Worm (Caenorhabditis elegans) whole organism, L4 larva: ENCODE measurements around the gene nfm-1.

Experiments
- F26F4.8 ChIP-seq: fragments of 200-800 bp; sonication (Bioruptor generic); conservative IDR thresholded peaks from 2 replicates; pipeline ENCODE4 v1.3.6; 2022; ENCODE audit warnings: missing genetic modification characterization, missing compliant biosample characterization
- F37D6.2 ChIP-seq: sonication (generic microtip); optimal IDR thresholded peaks from 2 replicates; lab custom pipeline; 2016; ENCODE audit warnings: mild to moderate bottlenecking, missing genetic modification characterization, missing compliant biosample characterization
- aha-1 ChIP-seq: fragments of 150-350 bp; peaks from one replicate; lab custom pipeline; 2014; ENCODE audit warnings: missing biosample characterization, missing genetic modification characterization
- attf-4 ChIP-seq: sonication (generic microtip); optimal IDR thresholded peaks from 3 replicates; lab custom pipeline; 2017; ENCODE audit warnings: missing biosample characterization, missing genetic modification characterization
- ceh-20 ChIP-seq: fragments of 200-800 bp; sonication (Bioruptor generic); IDR thresholded peaks from 2 replicates; pipeline ENCODE4 v1.3.6; 2022; ENCODE audit warnings: missing genetic modification reagents, missing genetic modification characterization, missing compliant biosample characterization
- ceh-28 ChIP-seq: fragments of 150-350 bp; optimal IDR thresholded peaks from 2 replicates; lab custom pipeline; 2014; ENCODE audit warnings: missing biosample characterization, missing genetic modification reagents, missing genetic modification characterization
- ceh-32 ChIP-seq: sonication (generic microtip); optimal IDR thresholded peaks from 2 replicates; lab custom pipeline; 2016; ENCODE audit warnings: mild to moderate bottlenecking, missing genetic modification characterization, missing compliant biosample characterization; ENCODE audit not compliant: poor library complexity
- ceh-62 ChIP-seq: sonication (generic microtip); optimal IDR thresholded peaks from 2 replicates; lab custom pipeline; 2017; ENCODE audit warnings: missing biosample characterization, missing genetic modification characterization
- ces-1 ChIP-seq: fragments of 150-350 bp; sonication (generic microtip); optimal IDR thresholded peaks from 4 replicates; lab custom pipeline; 2014; ENCODE audit warnings: missing biosample characterization, missing genetic modification reagents, missing genetic modification characterization
- ctbp-1 ChIP-seq: fragments of 200-800 bp; sonication (Bioruptor generic); IDR thresholded peaks from 2 replicates; pipeline ENCODE4 v1.3.6; 2022; ENCODE audit warnings: missing genetic modification reagents, missing genetic modification characterization, missing compliant biosample characterization
- dmd-6 ChIP-seq: fragments of 200-800 bp; sonication (Bioruptor generic); IDR thresholded peaks from 2 replicates; pipeline ENCODE4 v1.3.6; 2022; ENCODE audit warnings: missing genetic modification reagents, missing genetic modification characterization, missing compliant biosample characterization
- dmd-9 ChIP-seq: fragments of 200-800 bp; sonication (Bioruptor generic); IDR thresholded peaks from 2 replicates; pipeline ENCODE4 v1.3.6; 2022; ENCODE audit warnings: missing genetic modification reagents, missing genetic modification characterization, missing compliant biosample characterization
- dpl-1 ChIP-seq: fragments of 150-350 bp; optimal IDR thresholded peaks from 2 replicates; lab custom pipeline; 2014; ENCODE audit warnings: missing biosample characterization, missing genetic modification reagents, missing genetic modification characterization
- egl-43 ChIP-seq: fragments of 200-800 bp; sonication (Bioruptor generic); IDR thresholded peaks from 2 replicates; pipeline ENCODE4 v1.3.6; 2022; ENCODE audit warnings: missing genetic modification reagents, missing genetic modification characterization, missing compliant biosample characterization
- fkh-10 ChIP-seq: fragments of 150-350 bp; optimal IDR thresholded peaks from 2 replicates; lab custom pipeline; 2014; ENCODE audit warnings: missing biosample characterization, missing genetic modification reagents, missing genetic modification characterization
- hif-1 ChIP-seq, 2 experiments: sonication (generic microtip); optimal IDR thresholded peaks; 2 replicates each; lab custom pipeline; 2016 to 2017; ENCODE audit warnings: missing compliant biosample characterization in 2 of 2, missing genetic modification characterization in 2 of 2, missing genetic modification reagents in 2 of 2, missing genotype in 2 of 2, mild to moderate bottlenecking in 1 of 2
- hlh-11 ChIP-seq: fragments of 200-800 bp; sonication (Bioruptor generic); optimal IDR thresholded peaks from 2 replicates; lab custom pipeline; 2018; ENCODE audit warnings: mild to moderate bottlenecking, missing genetic modification characterization, missing compliant biosample characterization
- hlh-30 ChIP-seq: sonication (generic microtip); optimal IDR thresholded peaks from 2 replicates; lab custom pipeline; 2017; ENCODE audit warnings: antibody characterized with exemption, mild to moderate bottlenecking, missing genetic modification characterization, missing compliant biosample characterization; ENCODE audit not compliant: insufficient read depth
- hmg-1.1 ChIP-seq: fragments of 200-800 bp; sonication (Bioruptor generic); IDR thresholded peaks from 2 replicates; pipeline ENCODE4 v1.3.6; 2022; ENCODE audit warnings: missing genetic modification reagents, missing genetic modification characterization, missing compliant biosample characterization
- lin-13 ChIP-seq: fragments of 150-350 bp; optimal IDR thresholded peaks from 2 replicates; lab custom pipeline; 2014; ENCODE audit warnings: missing biosample characterization, missing genetic modification reagents, missing genetic modification characterization
- lin-38 ChIP-seq: fragments of 200-800 bp; sonication (Bioruptor generic); IDR thresholded peaks from 2 replicates; pipeline ENCODE4 v1.3.6; 2022; ENCODE audit warnings: missing genetic modification reagents, missing genetic modification characterization, missing compliant biosample characterization
- lin-39 ChIP-seq: fragments of 150-350 bp; optimal IDR thresholded peaks from 2 replicates; lab custom pipeline; 2014; ENCODE audit warnings: missing biosample characterization, missing genetic modification reagents, missing genetic modification characterization
- lir-3 ChIP-seq: sonication (generic microtip); optimal IDR thresholded peaks from 2 replicates; lab custom pipeline; 2016; ENCODE audit warnings: mild to moderate bottlenecking, missing genetic modification characterization, missing compliant biosample characterization
- lsy-2 ChIP-seq, 2 experiments: fragments of 150-350 bp in 1 of 2; sonication (generic microtip) in 1 of 2; optimal IDR thresholded peaks; 2 replicates each; lab custom pipeline; 2014 to 2017; ENCODE audit warnings: missing biosample characterization in 2 of 2, missing genetic modification characterization in 2 of 2
- mdl-1 ChIP-seq, 2 experiments: fragments of 150-350 bp in 1 of 2; sonication (generic microtip) in 1 of 2; optimal IDR thresholded peaks; 2 replicates each; lab custom pipeline; 2014 to 2017; ENCODE audit warnings: missing biosample characterization in 2 of 2, missing genetic modification characterization in 2 of 2
- mep-1 ChIP-seq: fragments of 150-350 bp; sonication (generic microtip); optimal IDR thresholded peaks from 3 replicates; lab custom pipeline; 2014; ENCODE audit warnings: missing biosample characterization, missing genetic modification characterization
- mes-2 ChIP-seq: sonication (generic microtip); optimal IDR thresholded peaks from 2 replicates; lab custom pipeline; 2016; ENCODE audit warnings: missing genotype, mild to moderate bottlenecking, missing genetic modification characterization, missing compliant biosample characterization; ENCODE audit not compliant: poor library complexity, severe bottlenecking
- mxl-2 ChIP-seq: fragments of 200-800 bp; sonication (Bioruptor generic); conservative IDR thresholded peaks from 2 replicates; pipeline ENCODE4 v1.3.6; 2022; ENCODE audit warnings: missing genetic modification reagents, missing genetic modification characterization, missing compliant biosample characterization
- mxl-3 ChIP-seq: fragments of 200-800 bp; sonication (Bioruptor generic); optimal IDR thresholded peaks from 2 replicates; lab custom pipeline; 2018; ENCODE audit warnings: mild to moderate bottlenecking, missing genetic modification characterization, missing compliant biosample characterization
- nhr-25 ChIP-seq: sonication (generic microtip); optimal IDR thresholded peaks from 2 replicates; lab custom pipeline; 2017; ENCODE audit warnings: missing genetic modification characterization, mild to moderate bottlenecking, missing compliant biosample characterization, antibody characterized with exemption, moderate library complexity, borderline replicate concordance; ENCODE audit not compliant: insufficient read depth
- nhr-48 ChIP-seq: sonication (generic microtip); optimal IDR thresholded peaks from 2 replicates; lab custom pipeline; 2016; ENCODE audit warnings: mild to moderate bottlenecking, missing genetic modification characterization, missing compliant biosample characterization
- nhr-6 ChIP-seq: fragments of 150-350 bp; optimal IDR thresholded peaks from 2 replicates; lab custom pipeline; 2014; ENCODE audit warnings: missing biosample characterization, missing genetic modification characterization
- pha-4 ChIP-seq, 2 experiments: fragments of 150-350 bp in 1 of 2; fragments of 200-800 bp in 1 of 2; sonication (Bioruptor generic) in 1 of 2; IDR thresholded peaks in 1 of 2; optimal IDR thresholded peaks in 1 of 2; 2 replicates each; pipeline versions ENCODE4 v1.3.6 to Lab custom; 2014 to 2022; ENCODE audit warnings: missing genetic modification characterization in 2 of 2, missing genetic modification reagents in 2 of 2, missing biosample characterization in 1 of 2, missing compliant biosample characterization in 1 of 2
- pqm-1 ChIP-seq: sonication (generic microtip); optimal IDR thresholded peaks from 2 replicates; lab custom pipeline; 2017; ENCODE audit warnings: missing biosample characterization, missing genetic modification characterization
- rbr-2 ChIP-seq: sonication (generic microtip); optimal IDR thresholded peaks from 2 replicates; lab custom pipeline; 2016; ENCODE audit warnings: missing genotype, missing genetic modification characterization, missing compliant biosample characterization
- saeg-2 ChIP-seq: fragments of 200-800 bp; sonication (Bioruptor generic); IDR thresholded peaks from 2 replicates; pipeline ENCODE4 v1.3.6; 2022; ENCODE audit warnings: missing genetic modification reagents, missing genetic modification characterization, missing compliant biosample characterization
- set-16 ChIP-seq: fragments of 200-800 bp; sonication (Bioruptor generic); IDR thresholded peaks from 2 replicates; pipeline ENCODE4 v1.3.6; 2022; ENCODE audit warnings: missing genetic modification reagents, missing genetic modification characterization, missing compliant biosample characterization
- tra-1 ChIP-seq: fragments of 200-800 bp; sonication (Bioruptor generic); IDR thresholded peaks from 2 replicates; pipeline ENCODE4 v1.3.6; 2022; ENCODE audit warnings: missing genetic modification reagents, missing genetic modification characterization, missing compliant biosample characterization
- unc-62 ChIP-seq, 3 experiments: fragments of 150-350 bp in 1 of 3; sonication (generic microtip); optimal IDR thresholded peaks in 2 of 3; peaks in 1 of 3; 1 replicate in 1 of 3; 2 replicates in 2 of 3; lab custom pipeline; 2014 to 2017; ENCODE audit warnings: missing biosample characterization in 3 of 3, missing genetic modification characterization in 3 of 3, missing genetic modification reagents in 3 of 3, missing genotype in 1 of 3
- zag-1 ChIP-seq: fragments of 150-350 bp; optimal IDR thresholded peaks from 2 replicates; lab custom pipeline; 2014; ENCODE audit warnings: missing biosample characterization, missing genetic modification characterization

nfm-1 gene

ce11 chrIII:6136178-6136577 lies 23.1 kb upstream of the nfm-1 start, which contains the start of gene mvk-1:
mvk-1 (minus strand) TSS chrIII:6136278.
- TF ChIP-seq lir-3 (tag; lab: Kevin White, UChicago) (no peak), tra-1 (no peak), ceh-32 (tag; lab: Kevin White, UChicago) (no peak), mdl-1 (tag; optimal IDR thresholded peaks at IDR 0.05; lab: Kevin White, UChicago) (no peak), dpl-1 (GFP tag; lab: Kevin White, UChicago) (no peak)

- TF ChIP-seq ctbp-1 (GFP tag; lab: Robert Waterston, UW) (peak; percentile 91), mdl-1 (tag; optimal IDR thresholded peaks at IDR 0.05; lab: Kevin White, UChicago) (peak; percentile 29 to 58), mxl-2 (GFP tag; lab: Robert Waterston, UW) (no peak), dmd-6 (peak; percentile 49), rbr-2 (tag; lab: Kevin White, UChicago) (peak; percentile 80), saeg-2 (GFP tag; lab: Robert Waterston, UW) (0 out of 2 replicates have a peak, but pooled peaks have one; percentile 6), attf-4 (tag; lab: Kevin White, UChicago) (no peak), hmg-1.1 (GFP tag; lab: Robert Waterston, UW) (peak; percentile 64), mxl-3 (peak; percentile 4), lin-13 (GFP tag; lab: Kevin White, UChicago) (peak; percentile 5), ceh-20 (0 out of 2 replicates have a peak, but pooled peaks have one; percentile 51), pha-4 (GFP tag; IDR thresholded peaks at IDR 0.05; lab: Robert Waterston, UW) (no peak), pha-4 (tag; optimal IDR thresholded peaks at IDR 0.05; lab: Kevin White, UChicago) (no peak), lin-38 (GFP tag; lab: Robert Waterston, UW) (no peak), F26F4.8 (GFP tag; lab: Robert Waterston, UW) (no peak), zag-1 (tag; lab: Kevin White, UChicago) (peak; percentile 40), mes-2 (tag; lab: Kevin White, UChicago) (peak; percentile 58), dmd-9 (0 out of 2 replicates have a peak, but pooled peaks have one; percentile 4), egl-43 (GFP tag; lab: Robert Waterston, UW) (peak; percentile 82), nhr-25 (tag; lab: Kevin White, UChicago) (no peak), aha-1 (tag; lab: Kevin White, UChicago) (peak; percentile 85), mep-1 (tag; lab: Kevin White, UChicago) (peak; percentile 79), ceh-62 (no peak), fkh-10 (GFP tag; lab: Kevin White, UChicago) (peak; percentile 86), pqm-1 (no peak), nhr-48 (peak; percentile 10), lin-39 (tag; lab: Kevin White, UChicago) (no peak), F37D6.2 (peak; percentile 73), ceh-32 (tag; lab: Kevin White, UChicago) (no peak), ceh-28 (tag; lab: Kevin White, UChicago) (no peak), hlh-30 (peak; percentile 62), lsy-2 (tag; optimal IDR thresholded peaks at IDR 0.05; lab: Kevin White, UChicago) (peak; percentile 60 to 77), ces-1 (GFP tag; lab: Kevin White, UChicago) (peak; percentile 10), set-16 (peak; percentile 75), hlh-11 (tag; lab: Kevin White, UChicago) (peak; percentile 61), nhr-6 (tag; lab: Kevin White, UChicago) (no peak), tra-1 (peak; percentile 72; the same call in 1 of the 2 replicates), unc-62 (GFP tag; optimal IDR thresholded peaks at IDR 0.05 in 1 of 2; lab: Kevin White, UChicago) (peak in 1 of 2 experiments; percentile 90), unc-62 (tag; optimal IDR thresholded peaks at IDR 0.05; lab: Kevin White, UChicago) (no peak), hif-1 (tag; optimal IDR thresholded peaks at IDR 0.05; lab: Kevin White, UChicago) (peak in 1 of 2 experiments; percentile 61)
- TF ChIP-seq, all 104 proteins: peak for 26
These were observed 21.8 kb upstream of the nfm-1 start for ce11 chrIII:6137431-6137830.
